Fruit fly (Drosophila melanogaster): ENCODE results near the gene Ldaf1.
A peak's percentile ranks its signal among the peaks of the same experiment; 100 is the strongest.

Gene Ldaf1

DNA sequence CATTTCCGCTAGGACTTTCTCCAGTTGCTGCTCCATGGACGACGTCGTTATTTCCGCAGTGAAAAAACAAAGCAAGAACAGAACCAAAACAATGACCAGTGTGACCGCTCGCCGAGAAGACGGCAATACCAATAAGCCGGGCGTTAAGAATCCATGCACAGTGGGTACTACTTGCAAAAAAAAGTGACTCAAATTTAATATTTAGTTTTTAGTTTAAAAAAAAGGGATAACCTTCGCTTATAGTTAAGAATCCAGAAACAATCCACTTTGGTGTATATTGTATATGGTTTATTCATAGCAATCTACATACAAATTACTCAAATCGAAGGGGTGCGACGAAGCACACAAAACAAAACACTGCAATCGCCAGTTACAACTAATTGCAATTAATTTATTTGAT is 42.8 kb downstream of the Ldaf1 start, which contains the start of gene Lamtor5 (continued):
- TF ChIP-seq CG15336 (GFP tag; IDR thresholded peaks at IDR 0.05): peak; percentile 55
- peak; percentile 45 for TF ChIP-seq Hr4 (GFP tag; optimal IDR thresholded peaks at IDR 0.05)
- TF ChIP-seq CG11902 (GFP tag; optimal IDR thresholded peaks at IDR 0.05): no peak
- TF ChIP-seq CG34406 (GFP tag; optimal IDR thresholded peaks at IDR 0.05): peak; percentile 22
- TF ChIP-seq CG3919 (GFP tag; optimal IDR thresholded peaks at IDR 0.05): peak; percentile 38
- no peak for TF ChIP-seq Gug (GFP tag; IDR thresholded peaks at IDR 0.05)
- peak; percentile 45 for TF ChIP-seq vri (GFP tag; optimal IDR thresholded peaks at IDR 0.05)
- no peak for TF ChIP-seq CG16779 (tag; optimal IDR thresholded peaks at IDR 0.05)
- peak; percentile 69 for TF ChIP-seq Sox102F (GFP tag; optimal IDR thresholded peaks at IDR 0.05)
- TF ChIP-seq Smox (GFP tag; optimal IDR thresholded peaks at IDR 0.05): peak; percentile 51
- TF ChIP-seq Sox15 (GFP tag; optimal IDR thresholded peaks at IDR 0.05): no peak
- TF ChIP-seq spab (GFP tag; optimal IDR thresholded peaks at IDR 0.05): no peak
- peak; percentile 41 for TF ChIP-seq achi (GFP tag; optimal IDR thresholded peaks at IDR 0.05)
- no peak for TF ChIP-seq Eip93F (GFP tag; optimal IDR thresholded peaks at IDR 0.05)

DNA sequence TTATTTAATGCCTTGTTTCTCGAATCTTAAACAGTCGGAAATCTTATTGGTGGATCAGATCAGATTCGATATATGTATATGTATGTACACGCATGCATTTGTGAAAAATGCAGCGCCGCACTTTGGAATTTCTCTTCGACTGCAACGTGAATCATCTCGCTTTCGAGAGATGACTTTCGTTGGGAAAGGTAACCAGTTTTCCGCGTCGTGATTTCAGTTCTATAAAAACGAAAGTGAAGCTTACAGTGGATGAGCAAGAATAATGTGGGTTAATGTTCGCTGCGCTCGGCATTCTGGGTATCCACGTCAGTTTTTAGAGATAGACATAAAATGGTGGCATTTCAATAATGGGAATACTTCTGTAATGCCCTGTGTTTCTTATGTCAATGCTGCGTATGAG is 45.1 kb downstream of the Ldaf1 start:
- TF ChIP-seq Blimp-1 (GFP tag; optimal IDR thresholded peaks at IDR 0.05) (peak; percentile 94), vri (GFP tag; optimal IDR thresholded peaks at IDR 0.05) (no peak), ss (GFP tag; optimal IDR thresholded peaks at IDR 0.05) (no peak)

DNA sequence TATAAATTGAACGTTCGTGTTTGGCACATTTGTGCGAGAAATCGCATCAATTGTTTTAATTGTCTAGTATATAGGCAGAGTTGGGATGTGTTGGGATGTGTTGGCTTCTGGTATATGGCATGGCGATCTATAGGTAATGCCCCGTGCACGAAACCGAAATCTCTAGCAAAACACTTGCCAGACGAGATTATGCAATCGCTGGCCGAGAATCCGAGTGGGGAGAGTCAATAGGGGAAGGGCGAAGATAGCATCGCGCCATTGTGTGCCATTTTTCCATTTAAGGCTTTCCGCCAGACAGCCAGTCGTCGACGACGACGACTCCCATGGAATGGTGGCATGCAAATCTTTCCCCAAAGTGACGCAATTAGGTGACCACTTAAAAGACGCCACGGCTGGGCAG is 46.8 kb downstream of the Ldaf1 start:
- TF ChIP-seq vri (GFP tag; optimal IDR thresholded peaks at IDR 0.05): peak; percentile 62
- TF ChIP-seq CG1621 (tag; optimal IDR thresholded peaks at IDR 0.05): no peak
- peak; percentile 76 for TF ChIP-seq svp (GFP tag)
- no peak for TF ChIP-seq dac (GFP tag; optimal IDR thresholded peaks at IDR 0.05)
- TF ChIP-seq net (GFP tag; optimal IDR thresholded peaks at IDR 0.05): no peak
- no peak for TF ChIP-seq topi (GFP tag; optimal IDR thresholded peaks at IDR 0.05)
- TF ChIP-seq Eip78C (GFP tag): peak; percentile 43
- TF ChIP-seq dsx (GFP tag; optimal IDR thresholded peaks at IDR 0.05; ENCODE audit: poor library complexity, severe bottlenecking): no peak
- no peak for TF ChIP-seq pdm3 (GFP tag; optimal IDR thresholded peaks at IDR 0.05)
- TF ChIP-seq Sox102F (GFP tag; optimal IDR thresholded peaks at IDR 0.05): no peak
- TF ChIP-seq Ets21C (GFP tag; optimal IDR thresholded peaks at IDR 0.05): no peak
- TF ChIP-seq CG32006 (GFP tag; optimal IDR thresholded peaks at IDR 0.05): no peak
- TF ChIP-seq CG3032 (tag; optimal IDR thresholded peaks at IDR 0.05): no peak
- no peak for TF ChIP-seq salr (GFP tag; optimal IDR thresholded peaks at IDR 0.05)
- no peak for TF ChIP-seq Lpt (GFP tag; optimal IDR thresholded peaks at IDR 0.05)
- no peak for TF ChIP-seq CG8319 (GFP tag; optimal IDR thresholded peaks at IDR 0.05)
- TF ChIP-seq ss (GFP tag; optimal IDR thresholded peaks at IDR 0.05): no peak

DNA sequence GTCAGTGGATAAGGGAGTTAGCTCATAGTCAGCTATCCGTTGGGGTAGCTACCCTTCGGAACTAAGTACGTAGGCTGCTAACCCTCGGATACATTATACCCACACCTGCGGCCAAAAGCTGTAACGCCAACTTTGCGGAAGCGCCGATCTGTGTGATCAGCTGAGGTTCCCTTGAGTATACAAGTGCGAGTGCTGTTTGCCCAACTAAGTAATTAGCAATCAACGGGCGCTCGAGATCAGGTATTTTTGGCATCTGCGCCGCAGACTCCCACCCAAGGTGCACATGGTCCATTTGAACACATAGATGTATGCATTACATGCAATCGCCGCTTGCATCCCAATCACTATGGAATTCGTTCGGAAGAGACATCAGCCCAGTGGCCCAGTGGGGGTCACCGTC is 47.6 kb downstream of the Ldaf1 start:
- no peak for TF ChIP-seq CG4318 (GFP tag; optimal IDR thresholded peaks at IDR 0.05)
- no peak for TF ChIP-seq fd85E (GFP tag; optimal IDR thresholded peaks at IDR 0.05)
- no peak for TF ChIP-seq Eip75B (GFP tag; optimal IDR thresholded peaks at IDR 0.05)
- no peak for TF ChIP-seq Met (GFP tag; optimal IDR thresholded peaks at IDR 0.05)
- TF ChIP-seq esn (GFP tag; optimal IDR thresholded peaks at IDR 0.05): no peak
- TF ChIP-seq Smox (GFP tag; optimal IDR thresholded peaks at IDR 0.05): no peak
- TF ChIP-seq salr (GFP tag; optimal IDR thresholded peaks at IDR 0.05): no peak
- TF ChIP-seq spab (GFP tag; optimal IDR thresholded peaks at IDR 0.05): no peak
- peak; percentile 27 for TF ChIP-seq svp (GFP tag)
- TF ChIP-seq Hr38 (GFP tag; optimal IDR thresholded peaks at IDR 0.05): no peak
- TF ChIP-seq Blimp-1 (GFP tag; optimal IDR thresholded peaks at IDR 0.05): no peak
- peak; percentile 81 for TF ChIP-seq fkh (GFP tag; optimal IDR thresholded peaks at IDR 0.05)
- TF ChIP-seq lz (GFP tag; optimal IDR thresholded peaks at IDR 0.05): no peak
- TF ChIP-seq CG1621 (tag; optimal IDR thresholded peaks at IDR 0.05): no peak
